Worm (Caenorhabditis elegans): ENCODE results near the gene F23H11.4.

DNA sequence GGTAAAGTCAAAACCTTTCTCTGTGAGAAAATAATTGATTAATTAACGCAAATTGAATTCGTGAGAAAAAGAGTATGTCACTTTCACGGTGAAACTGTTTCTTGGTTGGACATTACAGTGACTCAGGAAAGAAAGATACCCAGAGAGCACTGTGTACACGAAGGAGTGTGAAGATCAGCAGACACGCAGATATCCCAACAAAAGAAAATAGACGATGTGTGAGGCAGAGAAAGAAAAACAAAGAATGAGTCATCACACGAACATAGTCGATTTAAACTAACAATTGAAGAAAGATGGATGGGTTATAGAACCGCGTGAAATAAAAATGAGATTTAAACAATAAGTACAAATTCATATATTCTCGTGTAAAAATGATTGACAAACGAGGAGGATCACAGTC, 651 bp upstream of the F23H11.4 start:
- TF ChIP-seq hlh-13 (GFP tag; optimal IDR thresholded peaks at IDR 0.05): no peak
- no peak for TF ChIP-seq ahr-1 (tag; optimal IDR thresholded peaks at IDR 0.05)
- no peak for TF ChIP-seq lin-11 (tag; optimal IDR thresholded peaks at IDR 0.05)
- TF ChIP-seq ceh-22 (tag; optimal IDR thresholded peaks at IDR 0.05): no peak
- TF ChIP-seq ceh-18 (tag; optimal IDR thresholded peaks at IDR 0.05): no peak
- TF ChIP-seq unc-42 (tag; optimal IDR thresholded peaks at IDR 0.05): no peak
- no peak for TF ChIP-seq rnt-1 (tag; optimal IDR thresholded peaks at IDR 0.05)
- no peak for TF ChIP-seq hlh-15 (tag; optimal IDR thresholded peaks at IDR 0.05)
- no peak for TF ChIP-seq tbx-2 (tag; optimal IDR thresholded peaks at IDR 0.05)
- TF ChIP-seq F13H6.1 (tag; optimal IDR thresholded peaks at IDR 0.05): no peak
- TF ChIP-seq ama-1 (optimal IDR thresholded peaks at IDR 0.05): no peak
- no peak for TF ChIP-seq ceh-9 (tag; optimal IDR thresholded peaks at IDR 0.05)

All from whole organism, late embryonic.